Fruit fly (Drosophila melanogaster) whole organism, embryonic: ENCODE results near the gene SkpC.
A peak's percentile ranks its signal among the peaks of the same experiment; 100 is the strongest.

Source experiments
- Aef1 ChIP-seq: fragments of 200-800 bp; sonication (Bioruptor generic); IDR thresholded peaks from 3 replicates; pipeline ENCODE4 v1.3.6; 2022; ENCODE audit warnings: missing biosample characterization, missing genetic modification characterization
- B-H2 ChIP-seq: fragments of 200-800 bp; sonication (Bioruptor generic); optimal IDR thresholded peaks from 2 replicates; lab custom pipeline; 2018; ENCODE audit warnings: missing biosample characterization, mild to moderate bottlenecking, missing genetic modification characterization
- CG11093 ChIP-seq: fragments of 200-800 bp; sonication (Bioruptor generic); IDR thresholded peaks from 3 replicates; pipeline ENCODE4 v1.3.6; 2022; ENCODE audit warnings: missing biosample characterization, missing genetic modification characterization
- CG12155 ChIP-seq: fragments of 200-800 bp; sonication (Bioruptor generic); optimal IDR thresholded peaks from 3 replicates; lab custom pipeline; 2016; ENCODE audit warnings: missing biosample characterization, missing genetic modification characterization
- CG12219 ChIP-seq: fragments of 200-800 bp; sonication (Bioruptor generic); optimal IDR thresholded peaks from 3 replicates; lab custom pipeline; 2018; ENCODE audit warnings: missing biosample characterization, mild to moderate bottlenecking, missing genetic modification characterization
- CG12236 ChIP-seq: fragments of 200-800 bp; sonication (Bioruptor generic); optimal IDR thresholded peaks from 2 replicates; lab custom pipeline; 2016; ENCODE audit warnings: missing biosample characterization, missing genetic modification characterization
- CG12299 ChIP-seq: fragments of 200-800 bp; sonication (Bioruptor generic); optimal IDR thresholded peaks from 2 replicates; lab custom pipeline; 2018; ENCODE audit warnings: missing biosample characterization, mild to moderate bottlenecking, missing genetic modification characterization
- CG13894 ChIP-seq: fragments of 200-800 bp; sonication (Bioruptor generic); optimal IDR thresholded peaks from 3 replicates; lab custom pipeline; 2018; ENCODE audit warnings: missing biosample characterization, mild to moderate bottlenecking, missing genetic modification characterization, moderate library complexity
- CG14965 ChIP-seq: fragments of 200-800 bp; sonication (Bioruptor generic); optimal IDR thresholded peaks from 2 replicates; lab custom pipeline; 2016; ENCODE audit warnings: missing biosample characterization, missing genetic modification characterization, borderline replicate concordance
- CG15073 ChIP-seq: fragments of 200-800 bp; sonication (Bioruptor generic); optimal IDR thresholded peaks from 2 replicates; lab custom pipeline; 2016; ENCODE audit warnings: missing biosample characterization, missing genetic modification characterization
- CG15269 ChIP-seq: fragments of 200-800 bp; sonication (Bioruptor generic); optimal IDR thresholded peaks from 2 replicates; lab custom pipeline; 2018; ENCODE audit warnings: missing biosample characterization, mild to moderate bottlenecking, missing genetic modification characterization, moderate library complexity
- CG32767 ChIP-seq: fragments of 200-800 bp; sonication (Bioruptor generic); IDR thresholded peaks from 2 replicates; pipeline ENCODE4 v1.3.6; 2022; ENCODE audit warnings: missing biosample characterization, missing genetic modification characterization
- CG6254 ChIP-seq: fragments of 200-800 bp; sonication (Bioruptor generic); optimal IDR thresholded peaks from 3 replicates; lab custom pipeline; 2017; ENCODE audit warnings: mild to moderate bottlenecking, missing biosample characterization, missing genetic modification reagents, missing genetic modification characterization
- CG7556 ChIP-seq: fragments of 200-800 bp; sonication (Bioruptor generic); optimal IDR thresholded peaks from 2 replicates; lab custom pipeline; 2017; ENCODE audit warnings: missing biosample characterization, mild to moderate bottlenecking, missing genetic modification characterization
- CG8765 ChIP-seq: fragments of 200-800 bp; sonication (Bioruptor generic); IDR thresholded peaks from 2 replicates; pipeline ENCODE4 v1.3.6; 2022; ENCODE audit warnings: missing biosample characterization, missing genetic modification characterization
- CG8924 ChIP-seq: fragments of 200-800 bp; optimal IDR thresholded peaks from 3 replicates; lab custom pipeline; 2019; ENCODE audit warnings: missing biosample characterization, mild to moderate bottlenecking, missing genetic modification characterization, moderate library complexity
- CHES-1-like ChIP-seq: fragments of 200-800 bp; sonication (Bioruptor generic); optimal IDR thresholded peaks from 2 replicates; lab custom pipeline; 2016; ENCODE audit warnings: missing biosample characterization, missing genetic modification characterization
- Camta ChIP-seq: fragments of 200-800 bp; sonication (Bioruptor generic); optimal IDR thresholded peaks from 2 replicates; lab custom pipeline; 2016; ENCODE audit warnings: missing biosample characterization, missing genetic modification characterization
- Dek ChIP-seq: fragments of 200-800 bp; sonication (Bioruptor generic); optimal IDR thresholded peaks from 3 replicates; lab custom pipeline; 2019; ENCODE audit warnings: missing biosample characterization, mild to moderate bottlenecking, missing genetic modification characterization, moderate library complexity
- Doc3 ChIP-seq: fragments of 200-800 bp; sonication (Bioruptor generic); IDR thresholded peaks from 3 replicates; pipeline ENCODE4 v1.3.6; 2022; ENCODE audit warnings: missing biosample characterization, missing genetic modification characterization; ENCODE audit not compliant: partially characterized antibody
- Drgx ChIP-seq: fragments of 200-800 bp; sonication (Bioruptor generic); IDR thresholded peaks from 2 replicates; pipeline ENCODE4 v1.3.6; 2022; ENCODE audit warnings: missing biosample characterization, missing genetic modification characterization
- Meics ChIP-seq: fragments of 200-800 bp; sonication (Bioruptor generic); optimal IDR thresholded peaks from 2 replicates; lab custom pipeline; 2017; ENCODE audit warnings: missing biosample characterization, mild to moderate bottlenecking, missing genetic modification characterization
- Nf-YA ChIP-seq: fragments of 200-800 bp; sonication (Bioruptor generic); IDR thresholded peaks from 2 replicates; pipeline ENCODE4 v1.3.6; 2022; ENCODE audit warnings: missing biosample characterization, missing genetic modification characterization
- Sry-δ ChIP-seq: fragments of 200-800 bp; sonication (Bioruptor generic); optimal IDR thresholded peaks from 2 replicates; lab custom pipeline; 2016; ENCODE audit warnings: missing biosample characterization, missing genetic modification characterization
- ab ChIP-seq: fragments of 200-800 bp; sonication (Bioruptor generic); optimal IDR thresholded peaks from 2 replicates; lab custom pipeline; 2016; ENCODE audit warnings: missing biosample characterization, missing genetic modification characterization
- abd-A ChIP-seq: fragments of 200-800 bp; sonication (Bioruptor generic); optimal IDR thresholded peaks from 3 replicates; lab custom pipeline; 2019; ENCODE audit warnings: missing biosample characterization, mild to moderate bottlenecking, missing genetic modification characterization, moderate library complexity
- ap ChIP-seq: fragments of 200-800 bp; sonication (Bioruptor generic); IDR thresholded peaks from 2 replicates; pipeline ENCODE4 v1.3.6; 2022; ENCODE audit warnings: missing biosample characterization, missing genetic modification characterization
- ara ChIP-seq: fragments of 200-800 bp; sonication (Bioruptor generic); IDR thresholded peaks from 2 replicates; pipeline ENCODE4 v1.3.6; 2022; ENCODE audit warnings: missing biosample characterization, missing genetic modification characterization
- caup ChIP-seq: fragments of 200-800 bp; sonication (Bioruptor generic); optimal IDR thresholded peaks from 3 replicates; lab custom pipeline; 2017; ENCODE audit warnings: missing biosample characterization, mild to moderate bottlenecking, missing genetic modification characterization, moderate library complexity; ENCODE audit not compliant: severe bottlenecking
- croc ChIP-seq: fragments of 200-800 bp; sonication (Bioruptor generic); conservative IDR thresholded peaks from 3 replicates; pipeline ENCODE4 v1.3.6; 2022; ENCODE audit warnings: missing biosample characterization, missing genetic modification characterization
- en ChIP-seq: fragments of 200-800 bp; sonication (Bioruptor generic); optimal IDR thresholded peaks from 2 replicates; lab custom pipeline; 2016; ENCODE audit warnings: missing biosample characterization, missing genetic modification characterization
- ewg ChIP-seq: fragments of 200-800 bp; sonication (Bioruptor generic); optimal IDR thresholded peaks from 3 replicates; lab custom pipeline; 2017; ENCODE audit warnings: mild to moderate bottlenecking, missing biosample characterization, missing genetic modification reagents, missing genetic modification characterization
- grn ChIP-seq: fragments of 200-800 bp; sonication (Bioruptor generic); optimal IDR thresholded peaks from 3 replicates; lab custom pipeline; 2017; ENCODE audit warnings: missing biosample characterization, missing genetic modification characterization
- gsb-n ChIP-seq: fragments of 200-800 bp; sonication (Bioruptor generic); optimal IDR thresholded peaks from 3 replicates; lab custom pipeline; 2018; ENCODE audit warnings: missing biosample characterization, mild to moderate bottlenecking, missing genetic modification characterization
- her ChIP-seq: fragments of 200-800 bp; sonication (Bioruptor generic); optimal IDR thresholded peaks from 2 replicates; lab custom pipeline; 2016; ENCODE audit warnings: missing biosample characterization, missing genetic modification characterization
- ind ChIP-seq: fragments of 200-800 bp; sonication (Bioruptor generic); optimal IDR thresholded peaks from 3 replicates; lab custom pipeline; 2016; ENCODE audit warnings: missing biosample characterization, missing genetic modification characterization
- jigr1 ChIP-seq: fragments of 200-800 bp; sonication (Bioruptor generic); IDR thresholded peaks from 3 replicates; pipeline ENCODE4 v1.3.6; 2022; ENCODE audit warnings: missing biosample characterization, missing genetic modification characterization
- lilli ChIP-seq: fragments of 200-800 bp; sonication (Bioruptor generic); optimal IDR thresholded peaks from 3 replicates; lab custom pipeline; 2016; ENCODE audit warnings: missing biosample characterization, missing genetic modification characterization
- lov ChIP-seq, 2 experiments: fragments of 200-800 bp in 1 of 2; fragments of >200 bp in 1 of 2; sonication (Bioruptor generic) in 1 of 2; IDR thresholded peaks in 1 of 2; optimal IDR thresholded peaks in 1 of 2; 2 replicates in 1 of 2; 3 replicates in 1 of 2; pipeline versions ENCODE4 v1.3.6 to Lab custom; 2017 to 2022; ENCODE audit warnings: missing biosample characterization in 1 of 2, missing genetic modification characterization in 1 of 2
- nau ChIP-seq: fragments of 200-800 bp; sonication (Bioruptor generic); optimal IDR thresholded peaks from 3 replicates; lab custom pipeline; 2017; ENCODE audit warnings: missing biosample characterization, mild to moderate bottlenecking, missing genetic modification characterization, missing genetic modification reagents
- nmo ChIP-seq: fragments of 200-800 bp; sonication (Bioruptor generic); optimal IDR thresholded peaks from 2 replicates; lab custom pipeline; 2018; ENCODE audit warnings: missing biosample characterization, mild to moderate bottlenecking, missing genetic modification characterization, moderate library complexity
- pfk ChIP-seq: fragments of 200-800 bp; sonication (Bioruptor generic); optimal IDR thresholded peaks from 2 replicates; lab custom pipeline; 2018; ENCODE audit warnings: missing biosample characterization, mild to moderate bottlenecking, missing genetic modification characterization, moderate library complexity
- ranshi ChIP-seq: fragments of 200-800 bp; sonication (Bioruptor generic); IDR thresholded peaks from 2 replicates; pipeline ENCODE4 v1.3.6; 2022; ENCODE audit warnings: missing biosample characterization, missing genetic modification characterization
- sd ChIP-seq: fragments of 200-800 bp; sonication (Bioruptor generic); optimal IDR thresholded peaks from 3 replicates; lab custom pipeline; 2018; ENCODE audit warnings: missing biosample characterization, mild to moderate bottlenecking, missing genetic modification characterization, moderate library complexity
- sna ChIP-seq: fragments of 200-800 bp; sonication (Bioruptor generic); IDR thresholded peaks from 2 replicates; pipeline ENCODE4 v1.3.6; 2022; ENCODE audit warnings: missing biosample characterization, missing genetic modification characterization; ENCODE audit not compliant: partially characterized antibody
- so ChIP-seq: fragments of 200-800 bp; sonication (Bioruptor generic); IDR thresholded peaks from 3 replicates; pipeline ENCODE4 v1.3.6; 2022; ENCODE audit warnings: missing biosample characterization, missing genetic modification characterization
- sqz ChIP-seq: fragments of 200-800 bp; sonication (Bioruptor generic); optimal IDR thresholded peaks from 3 replicates; lab custom pipeline; 2018; ENCODE audit warnings: missing biosample characterization, mild to moderate bottlenecking, missing genetic modification characterization
- tup ChIP-seq: fragments of 200-800 bp; sonication (Bioruptor generic); optimal IDR thresholded peaks from 2 replicates; lab custom pipeline; 2016; ENCODE audit warnings: missing biosample characterization, mild to moderate bottlenecking, missing genetic modification characterization, moderate library complexity
- vvl ChIP-seq: fragments of 200-800 bp; sonication (Bioruptor generic); IDR thresholded peaks from 2 replicates; pipeline ENCODE4 v1.3.6; 2022; ENCODE audit warnings: missing biosample characterization, missing genetic modification characterization

Gene SkpC

DNA sequence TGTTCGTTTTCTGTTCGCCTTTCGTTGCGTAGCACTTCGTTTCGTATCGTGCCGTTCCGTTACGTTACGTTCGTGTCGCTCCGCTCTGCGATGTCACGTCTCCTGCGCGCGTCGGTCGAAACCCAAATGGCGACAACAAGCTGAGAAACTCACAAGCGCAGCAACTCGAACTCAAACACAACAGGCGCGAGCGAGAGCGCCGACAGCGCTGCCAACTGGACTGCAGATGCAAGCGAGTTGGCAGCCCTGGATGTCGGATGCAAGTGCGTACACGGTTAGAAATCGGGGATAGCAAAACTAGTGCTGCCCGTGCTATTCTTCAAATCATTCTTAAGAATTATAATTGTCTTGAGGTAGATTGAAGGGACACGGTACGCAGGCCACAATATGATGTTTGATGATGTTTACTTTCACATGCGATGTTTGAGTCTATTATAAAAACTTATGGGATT is 32.5 kb downstream of the SkpC start (continued):
- TF ChIP-seq ara (GFP tag; lab: Robert Waterston, UW) (peak; percentile 25; the same call in 1 of the 2 replicates), ab (peak; percentile 80), nau (no peak), CG14965 (no peak), ranshi (peak; percentile 64), ap (GFP tag; lab: Robert Waterston, UW) (peak; percentile 57), ewg (GFP tag; lab: Kevin White, UChicago) (peak; percentile 96), her (GFP tag; lab: Kevin White, UChicago) (peak; percentile 84), gsb-n (tag; lab: Kevin White, UChicago) (no peak), sd (tag; lab: Kevin White, UChicago) (peak; percentile 38), CG12236 (GFP tag; lab: Kevin White, UChicago) (peak; percentile 48), abd-A (tag; lab: Kevin White, UChicago) (no peak), Sry-δ (peak; percentile 38), grn (no peak), en (peak; percentile 52), CG7556 (GFP tag; lab: Kevin White, UChicago) (peak; percentile 56), tup (GFP tag; lab: Kevin White, UChicago) (peak; percentile 35), Camta (peak; percentile 69), ind (GFP tag; lab: Kevin White, UChicago) (peak; percentile 74), jigr1 (GFP tag; lab: Robert Waterston, UW) (no peak), CG15073 (GFP tag; lab: Kevin White, UChicago) (no peak), Meics (GFP tag; lab: Kevin White, UChicago) (peak; percentile 63), lov (optimal IDR thresholded peaks at IDR 0.05; lab: Kevin White, UChicago) (no peak), lov (GFP tag; IDR thresholded peaks at IDR 0.05; lab: Robert Waterston, UW) (peak; percentile 82), pfk (GFP tag; lab: Kevin White, UChicago) (peak; percentile 19), sqz (GFP tag; lab: Kevin White, UChicago) (no peak), CG13894 (tag; lab: Kevin White, UChicago) (peak; percentile 28), vvl (GFP tag; lab: Robert Waterston, UW) (peak; percentile 87), CG8765 (GFP tag; lab: Robert Waterston, UW) (no peak), Dek (tag; lab: Kevin White, UChicago) (peak; percentile 41), CG12219 (GFP tag; lab: Kevin White, UChicago) (peak; percentile 57), sna (GFP tag; lab: Robert Waterston, UW) (peak; percentile 58; the same call in 1 of the 2 replicates), B-H2 (GFP tag; lab: Kevin White, UChicago) (no peak), croc (GFP tag; lab: Robert Waterston, UW) (peak; percentile 44; the same call in 2 of the 3 replicates), CG32767 (0 out of 2 replicates have a peak, but pooled peaks have one; percentile 55), Nf-YA (GFP tag; lab: Robert Waterston, UW) (0 out of 2 replicates have a peak, but pooled peaks have one; percentile 50), lilli (GFP tag; lab: Kevin White, UChicago) (peak; percentile 80), CG6254 (GFP tag; lab: Kevin White, UChicago) (peak; percentile 24), CG11093 (peak; percentile 60; the same call in 1 of the 3 replicates), so (GFP tag; lab: Robert Waterston, UW) (peak; percentile 78), Drgx (GFP tag; lab: Robert Waterston, UW) (peak; percentile 71), nmo (GFP tag; lab: Kevin White, UChicago) (peak; percentile 70), Aef1 (GFP tag; lab: Robert Waterston, UW) (peak; percentile 71; the same call in 2 of the 3 replicates), CG12155 (GFP tag; lab: Kevin White, UChicago) (peak; percentile 46), CG15269 (tag; lab: Kevin White, UChicago) (peak; percentile 68), CHES-1-like (GFP tag; lab: Kevin White, UChicago) (peak; percentile 57), Doc3 (0 out of 3 replicates have a peak, but pooled peaks have one; percentile 26), caup (GFP tag; lab: Kevin White, UChicago) (peak; percentile 51), CG12299 (peak; percentile 8), CG8924 (peak; percentile 60)
